Fruit fly (Drosophila melanogaster) whole organism, embryonic: ENCODE results near the gene dlt.

Experiments used
- Aef1 ChIP-seq: fragments of 200-800 bp; sonication (Bioruptor generic); IDR thresholded peaks from 3 replicates; pipeline ENCODE4 v1.3.6; 2022; ENCODE audit warnings: missing biosample characterization, missing genetic modification characterization
- Antp ChIP-seq: fragments of 200-800 bp; sonication (Bioruptor generic); optimal IDR thresholded peaks from 3 replicates; lab custom pipeline; 2016; ENCODE audit warnings: missing biosample characterization, missing genetic modification characterization
- Bdp1 ChIP-seq: fragments of 200-800 bp; sonication (Bioruptor generic); optimal IDR thresholded peaks from 3 replicates; lab custom pipeline; 2016; ENCODE audit warnings: missing biosample characterization, missing genetic modification characterization
- CG10321 ChIP-seq: fragments of 200-800 bp; sonication (Bioruptor generic); IDR thresholded peaks from 2 replicates; pipeline ENCODE4 v1.3.6; 2022; ENCODE audit warnings: missing biosample characterization, missing genetic modification characterization
- CG10366 ChIP-seq: fragments of 200-800 bp; sonication (Bioruptor generic); IDR thresholded peaks from 2 replicates; pipeline ENCODE4 v1.3.6; 2022; ENCODE audit warnings: missing biosample characterization, missing genetic modification characterization
- CG1233 ChIP-seq: fragments of 200-800 bp; sonication (Bioruptor generic); optimal IDR thresholded peaks from 4 replicates; lab custom pipeline; 2018; ENCODE audit warnings: missing biosample characterization, mild to moderate bottlenecking, missing genetic modification characterization
- CG12769 ChIP-seq: fragments of 200-800 bp; sonication (Bioruptor generic); optimal IDR thresholded peaks from 2 replicates; lab custom pipeline; 2019; ENCODE audit warnings: missing biosample characterization, mild to moderate bottlenecking, missing genetic modification characterization, moderate library complexity
- CG13624 ChIP-seq: fragments of 200-800 bp; sonication (Bioruptor generic); optimal IDR thresholded peaks from 2 replicates; lab custom pipeline; 2016; ENCODE audit warnings: missing biosample characterization, missing genetic modification characterization
- CG13775 ChIP-seq: fragments of 200-800 bp; sonication (Bioruptor generic); optimal IDR thresholded peaks from 3 replicates; lab custom pipeline; 2017; ENCODE audit warnings: missing biosample characterization, mild to moderate bottlenecking, missing genetic modification characterization
- CG16813 ChIP-seq: fragments of 200-800 bp; sonication (Bioruptor generic); IDR thresholded peaks from 3 replicates; pipeline ENCODE4 v1.3.6; 2022; ENCODE audit warnings: missing biosample characterization, missing genetic modification characterization; ENCODE audit not compliant: partially characterized antibody
- CG17361 ChIP-seq: fragments of 200-800 bp; sonication (Bioruptor generic); IDR thresholded peaks from 3 replicates; pipeline ENCODE4 v1.3.6; 2022; ENCODE audit warnings: missing biosample characterization, missing genetic modification characterization
- CG30403 ChIP-seq: fragments of 200-800 bp; sonication (Bioruptor generic); optimal IDR thresholded peaks from 3 replicates; lab custom pipeline; 2016; ENCODE audit warnings: missing biosample characterization, missing genetic modification characterization
- CG3726 ChIP-seq: fragments of 200-800 bp; sonication (Bioruptor generic); IDR thresholded peaks from 3 replicates; pipeline ENCODE4, ENCODE4 v1.3.6; 2022; ENCODE audit warnings: missing biosample characterization, missing genetic modification characterization
- CG3847 ChIP-seq: fragments of 200-800 bp; sonication (Bioruptor generic); IDR thresholded peaks from 2 replicates; pipeline ENCODE4 v1.3.6; 2022; ENCODE audit warnings: missing biosample characterization, missing genetic modification characterization
- CG6791 ChIP-seq: fragments of 200-800 bp; sonication (Bioruptor generic); IDR thresholded peaks from 3 replicates; pipeline ENCODE4 v1.3.6; 2022; ENCODE audit warnings: missing biosample characterization, missing genetic modification characterization; ENCODE audit not compliant: partially characterized antibody
- CG7372 ChIP-seq: fragments of 200-800 bp; sonication (Bioruptor generic); IDR thresholded peaks from 2 replicates; pipeline ENCODE4 v1.3.6; 2022; ENCODE audit warnings: missing biosample characterization, missing genetic modification characterization
- CG9437 ChIP-seq: fragments of 200-800 bp; sonication (Bioruptor generic); optimal IDR thresholded peaks from 2 replicates; lab custom pipeline; 2018; ENCODE audit warnings: missing biosample characterization, mild to moderate bottlenecking, missing genetic modification characterization
- CrebB ChIP-seq: fragments of 200-800 bp; sonication (Bioruptor generic); optimal IDR thresholded peaks from 3 replicates; lab custom pipeline; 2018; ENCODE audit warnings: missing biosample characterization, mild to moderate bottlenecking, missing genetic modification characterization
- Dad ChIP-seq: fragments of 200-800 bp; sonication (Bioruptor generic); optimal IDR thresholded peaks from 3 replicates; lab custom pipeline; 2016; ENCODE audit warnings: missing biosample characterization, missing genetic modification characterization
- Dip3 ChIP-seq: fragments of 200-800 bp; sonication (Bioruptor generic); optimal IDR thresholded peaks from 3 replicates; lab custom pipeline; 2016; ENCODE audit warnings: missing biosample characterization, missing genetic modification characterization
- Eip74EF ChIP-seq, 2 experiments: fragments of 200-800 bp in 1 of 2; fragments of >200 bp in 1 of 2; sonication (Bioruptor generic) in 1 of 2; optimal IDR thresholded peaks; 2 replicates each; lab custom pipeline; 2017 to 2019; ENCODE audit warnings: missing biosample characterization in 2 of 2, missing genetic modification characterization in 2 of 2, mild to moderate bottlenecking in 1 of 2, moderate library complexity in 1 of 2
- HLHmδ ChIP-seq: fragments of 200-800 bp; sonication (Bioruptor generic); optimal IDR thresholded peaks from 2 replicates; lab custom pipeline; 2018; ENCODE audit warnings: missing biosample characterization, mild to moderate bottlenecking, missing genetic modification characterization, moderate library complexity
- Hr39 ChIP-seq: fragments of >200 bp; optimal IDR thresholded peaks from 2 replicates; lab custom pipeline; 2017
- Hr51 ChIP-seq, 2 experiments: fragments of 200-800 bp; sonication (Bioruptor generic); optimal IDR thresholded peaks; 2 replicates in 1 of 2; 3 replicates in 1 of 2; lab custom pipeline; 2016 to 2018; ENCODE audit warnings: missing biosample characterization in 2 of 2, missing genetic modification characterization in 2 of 2, mild to moderate bottlenecking in 1 of 2, moderate library complexity in 1 of 2
- Hr78 ChIP-seq, 2 experiments: fragments of 200-800 bp in 1 of 2; fragments of >200 bp in 1 of 2; sonication (Bioruptor generic) in 1 of 2; optimal IDR thresholded peaks; 2 replicates each; lab custom pipeline; 2017 to 2019; ENCODE audit warnings: missing biosample characterization in 2 of 2, missing genetic modification characterization in 2 of 2, mild to moderate bottlenecking in 1 of 2, moderate library complexity in 1 of 2
- MBD-R2 ChIP-seq: fragments of 200-800 bp; sonication (Bioruptor generic); IDR thresholded peaks from 2 replicates; pipeline ENCODE4 v1.3.6; 2022; ENCODE audit warnings: missing biosample characterization, missing genetic modification characterization
- MTF-1 ChIP-seq: fragments of 200-800 bp; sonication (Bioruptor generic); optimal IDR thresholded peaks from 2 replicates; lab custom pipeline; 2018; ENCODE audit warnings: missing biosample characterization, mild to moderate bottlenecking, missing genetic modification characterization, borderline replicate concordance
- Mrtf ChIP-seq: fragments of 200-800 bp; sonication (Bioruptor generic); IDR thresholded peaks from 3 replicates; pipeline ENCODE4 v1.3.6; 2022; ENCODE audit warnings: missing biosample characterization, missing genetic modification characterization
- Optix ChIP-seq: fragments of 200-800 bp; sonication (Bioruptor generic); IDR thresholded peaks from 3 replicates; pipeline ENCODE4 v1.3.6; 2022; ENCODE audit warnings: missing biosample characterization, missing genetic modification characterization
- PHDP ChIP-seq: fragments of 200-800 bp; sonication (Bioruptor generic); optimal IDR thresholded peaks from 3 replicates; lab custom pipeline; 2018; ENCODE audit warnings: missing biosample characterization, mild to moderate bottlenecking, missing genetic modification characterization, moderate library complexity
- Poxn ChIP-seq: fragments of 200-800 bp; sonication (Bioruptor generic); IDR thresholded peaks from 2 replicates; pipeline ENCODE4 v1.3.6; 2022; ENCODE audit warnings: missing biosample characterization, missing genetic modification characterization
- Vsx1 ChIP-seq: fragments of 200-800 bp; sonication (Bioruptor generic); optimal IDR thresholded peaks from 2 replicates; lab custom pipeline; 2017; ENCODE audit warnings: missing biosample characterization, mild to moderate bottlenecking, missing genetic modification characterization, missing genetic modification reagents
- aop ChIP-seq: fragments of 200-800 bp; sonication (Bioruptor generic); IDR thresholded peaks from 2 replicates; pipeline ENCODE4 v1.3.6; 2022; ENCODE audit warnings: missing biosample characterization, missing genetic modification characterization
- ara ChIP-seq: fragments of 200-800 bp; sonication (Bioruptor generic); IDR thresholded peaks from 2 replicates; pipeline ENCODE4 v1.3.6; 2022; ENCODE audit warnings: missing biosample characterization, missing genetic modification characterization
- btn ChIP-seq: fragments of 200-800 bp; sonication (Bioruptor generic); optimal IDR thresholded peaks from 2 replicates; lab custom pipeline; 2016; ENCODE audit warnings: missing biosample characterization, missing genetic modification characterization
- cad ChIP-seq: fragments of >200 bp; optimal IDR thresholded peaks from 2 replicates; lab custom pipeline; 2017; ENCODE audit warnings: missing biosample characterization, missing genetic modification characterization
- cato ChIP-seq: fragments of 200-800 bp; sonication (Bioruptor generic); optimal IDR thresholded peaks from 2 replicates; lab custom pipeline; 2016; ENCODE audit warnings: missing biosample characterization, missing genetic modification characterization, borderline replicate concordance
- chif ChIP-seq, 2 experiments: fragments of 200-800 bp; sonication (Bioruptor generic); optimal IDR thresholded peaks; 3 replicates each; lab custom pipeline; 2016; ENCODE audit warnings: missing biosample characterization in 2 of 2, missing genetic modification characterization in 2 of 2
- emc ChIP-seq: fragments of 200-800 bp; sonication (Bioruptor generic); optimal IDR thresholded peaks from 2 replicates; lab custom pipeline; 2016; ENCODE audit warnings: missing biosample characterization, missing genetic modification characterization
- esg ChIP-seq: fragments of 200-800 bp; sonication (Bioruptor generic); conservative IDR thresholded peaks from 2 replicates; pipeline ENCODE4 v1.3.6; 2022; ENCODE audit warnings: missing biosample characterization, missing genetic modification characterization
- gcm2 ChIP-seq: fragments of 200-800 bp; sonication (Bioruptor generic); optimal IDR thresholded peaks from 2 replicates; lab custom pipeline; 2016; ENCODE audit warnings: missing biosample characterization, missing genetic modification characterization
- grau ChIP-seq: fragments of 200-800 bp; optimal IDR thresholded peaks from 3 replicates; lab custom pipeline; 2019; ENCODE audit warnings: missing biosample characterization, mild to moderate bottlenecking, missing genetic modification characterization, moderate library complexity
- insv ChIP-seq, 2 experiments: fragments of 200-800 bp; sonication (Bioruptor generic); optimal IDR thresholded peaks; 3 replicates each; lab custom pipeline; 2016 to 2018; ENCODE audit warnings: missing biosample characterization in 2 of 2, missing genetic modification characterization in 2 of 2
- lola ChIP-seq, 3 experiments: fragments of >200 bp in 2 of 3; fragments of 200-800 bp in 1 of 3; sonication (Bioruptor generic) in 1 of 3; optimal IDR thresholded peaks; 2 replicates each; lab custom pipeline; 2017 to 2019; ENCODE audit warnings: missing biosample characterization in 3 of 3, missing genetic modification characterization in 3 of 3, mild to moderate bottlenecking in 1 of 3, moderate library complexity in 1 of 3
- otp ChIP-seq: fragments of 200-800 bp; sonication (Bioruptor generic); IDR thresholded peaks from 3 replicates; pipeline ENCODE4, ENCODE4 v1.3.6; 2022; ENCODE audit warnings: missing biosample characterization, missing genetic modification characterization
- ro ChIP-seq: fragments of 200-800 bp; sonication (Bioruptor generic); IDR thresholded peaks from 2 replicates; pipeline ENCODE4 v1.3.6; 2022; ENCODE audit warnings: missing biosample characterization, missing genetic modification characterization
- so ChIP-seq: fragments of 200-800 bp; sonication (Bioruptor generic); IDR thresholded peaks from 3 replicates; pipeline ENCODE4 v1.3.6; 2022; ENCODE audit warnings: missing biosample characterization, missing genetic modification characterization
- tup ChIP-seq: fragments of 200-800 bp; sonication (Bioruptor generic); optimal IDR thresholded peaks from 2 replicates; lab custom pipeline; 2016; ENCODE audit warnings: missing biosample characterization, mild to moderate bottlenecking, missing genetic modification characterization, moderate library complexity
- wek ChIP-seq: fragments of 200-800 bp; sonication (Bioruptor generic); optimal IDR thresholded peaks from 3 replicates; lab custom pipeline; 2018; ENCODE audit warnings: missing biosample characterization, mild to moderate bottlenecking, missing genetic modification characterization, moderate library complexity

Gene dlt

dm6 chr3L:1794164-1794942, 775 bp downstream of the dlt start (continued):
- TF ChIP-seq CG12769 (tag; lab: Kevin White, UChicago) (no peak), cato (GFP tag; lab: Kevin White, UChicago) (no peak), tup (GFP tag; lab: Kevin White, UChicago) (no peak), grau (tag; lab: Kevin White, UChicago) (peak; percentile 3), CG17361 (GFP tag; lab: Robert Waterston, UW) (no peak), Dip3 (GFP tag; lab: Kevin White, UChicago) (no peak), so (peak; percentile 59; the same call in 1 of the 3 replicates), Vsx1 (GFP tag; lab: Kevin White, UChicago) (peak; percentile 95), CG7372 (GFP tag; lab: Robert Waterston, UW) (0 out of 2 replicates have a peak, but pooled peaks have one; percentile 13), aop (GFP tag; lab: Robert Waterston, UW) (peak; percentile 60; the same call in 1 of the 2 replicates), chif (GFP tag; optimal IDR thresholded peaks at IDR 0.05; lab: Kevin White, UChicago) (no peak), wek (GFP tag; lab: Kevin White, UChicago) (peak; percentile 67), Hr78 (GFP tag; optimal IDR thresholded peaks at IDR 0.05; lab: Kevin White, UChicago) (peak in 1 of 2 experiments; percentile 71), ara (no peak), HLHmδ (peak; percentile 26), Bdp1 (GFP tag; lab: Kevin White, UChicago) (no peak), CG9437 (GFP tag; lab: Kevin White, UChicago) (no peak), CG3847 (GFP tag; lab: Robert Waterston, UW) (no peak), CG3726 (GFP tag; lab: Robert Waterston, UW) (no peak), gcm2 (GFP tag; lab: Kevin White, UChicago) (no peak), PHDP (tag; lab: Kevin White, UChicago) (peak; percentile 1), Optix (GFP tag; lab: Robert Waterston, UW) (0 out of 3 replicates have a peak, but pooled peaks have one; percentile 27), CG10321 (GFP tag; lab: Robert Waterston, UW) (peak; percentile 79), Poxn (GFP tag; lab: Robert Waterston, UW) (no peak), emc (GFP tag; lab: Kevin White, UChicago) (no peak), MTF-1 (GFP tag; lab: Kevin White, UChicago) (peak; percentile 44), CG30403 (GFP tag; lab: Kevin White, UChicago) (no peak), Dad (GFP tag; lab: Kevin White, UChicago) (no peak), Mrtf (GFP tag; lab: Robert Waterston, UW) (no peak), Aef1 (GFP tag; lab: Robert Waterston, UW) (peak; percentile 64), lola (GFP tag; optimal IDR thresholded peaks at IDR 0.05; lab: Kevin White, UChicago) (no peak), CG10366 (no peak), CG13775 (no peak), Hr51 (GFP tag; optimal IDR thresholded peaks at IDR 0.05; lab: Kevin White, UChicago) (no peak), CrebB (peak; percentile 47), otp (GFP tag; lab: Robert Waterston, UW) (peak; percentile 57; the same call in 1 of the 3 replicates), insv (GFP tag; optimal IDR thresholded peaks at IDR 0.05; lab: Kevin White, UChicago) (peak in 1 of 2 experiments; percentile 23), MBD-R2 (GFP tag; lab: Robert Waterston, UW) (peak; percentile 30; the same call in 1 of the 2 replicates), Hr39 (lab: Kevin White, UChicago) (no peak), esg (no peak), CG16813 (GFP tag; lab: Robert Waterston, UW) (no peak), CG13624 (peak; percentile 46), cad (GFP tag; lab: Kevin White, UChicago) (no peak), Eip74EF (GFP tag; optimal IDR thresholded peaks at IDR 0.05; lab: Kevin White, UChicago) (peak in 1 of 2 experiments; percentile 63), btn (GFP tag; lab: Kevin White, UChicago) (no peak), CG6791 (no peak), Antp (no peak), ro (GFP tag; lab: Robert Waterston, UW) (no peak), CG1233 (GFP tag; lab: Kevin White, UChicago) (peak; percentile 38)
